Worm (Caenorhabditis elegans): Measurements from ENCODE around the gene C08H9.16.
"Not testable (repeated sequence)": the region's sequence is repeated elsewhere in the genome, so short reads cannot be mapped to it uniquely, and the experiment has no call there.

The C08H9.16 gene

DNA sequence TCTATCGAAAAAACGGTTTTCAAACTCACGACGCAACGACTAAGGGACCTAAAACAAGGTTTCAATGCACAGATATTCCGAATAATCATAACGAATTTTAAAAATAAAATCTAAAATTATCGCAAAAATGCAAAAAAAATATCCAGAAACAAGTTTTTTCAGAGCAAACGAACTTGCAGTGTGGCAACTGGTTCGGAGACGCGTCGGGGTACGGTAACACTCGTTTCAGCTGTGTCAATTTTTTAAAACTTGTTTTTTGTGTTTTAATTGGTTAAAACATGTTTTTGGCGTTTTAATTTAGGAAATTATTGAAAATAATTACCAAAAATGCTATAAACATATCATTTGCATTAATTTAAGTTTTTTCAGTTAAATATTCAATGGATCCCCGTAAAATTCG lies at the start of gene C08H9.16:
Gene C08H9.16 (plus strand): TSS at position 370 of the 400 bp plus-strand sequence.
- TF ChIP-seq klf-2 (GFP tag; conservative IDR thresholded peaks at IDR 0.05), result no peak
- no peak for TF ChIP-seq med-1 (GFP tag; optimal IDR thresholded peaks at IDR 0.05; ENCODE audit: insufficient read depth)
- no peak for TF ChIP-seq ztf-29 (GFP tag; IDR thresholded peaks at IDR 0.05)
- TF ChIP-seq flt-1 (GFP tag; IDR thresholded peaks at IDR 0.05), result no peak

DNA sequence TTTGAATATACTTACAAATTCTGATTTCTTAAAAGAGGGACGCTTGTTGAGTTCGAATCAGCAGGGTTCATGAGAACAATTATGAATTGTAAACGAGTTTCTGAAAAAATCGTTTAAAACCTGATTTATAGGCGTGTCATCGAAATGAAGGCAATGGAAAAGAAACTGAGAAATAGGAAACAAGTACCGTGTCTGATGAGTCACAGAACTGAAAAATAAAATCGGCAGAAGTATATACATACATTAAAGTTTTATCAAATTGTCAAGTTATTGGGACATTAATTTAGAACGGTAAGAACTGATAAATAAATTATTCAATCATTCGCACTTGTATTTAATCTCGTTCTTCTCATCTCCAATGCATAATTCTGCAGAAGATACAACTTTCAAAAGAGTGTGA lies 47.3 kb upstream of the C08H9.16 start, which contains the start of gene chil-9:
Gene chil-9 (minus strand): TSS at position 101 of the 400 bp plus-strand sequence.
- TF ChIP-seq tab-1 (GFP tag; IDR thresholded peaks at IDR 0.05) (no peak), klf-2 (GFP tag; conservative IDR thresholded peaks at IDR 0.05) (no peak), med-1 (GFP tag; optimal IDR thresholded peaks at IDR 0.05; ENCODE audit: insufficient read depth) (no peak), ref-1 (GFP tag; conservative IDR thresholded peaks at IDR 0.05) (no peak), ztf-29 (GFP tag; IDR thresholded peaks at IDR 0.05) (no peak), ztf-23 (GFP tag; IDR thresholded peaks at IDR 0.05) (no peak), flt-1 (GFP tag; IDR thresholded peaks at IDR 0.05) (no peak), T22C8.4 (GFP tag; IDR thresholded peaks at IDR 0.05) (no peak), cog-1 (tag; optimal IDR thresholded peaks at IDR 0.05) (no peak)

DNA sequence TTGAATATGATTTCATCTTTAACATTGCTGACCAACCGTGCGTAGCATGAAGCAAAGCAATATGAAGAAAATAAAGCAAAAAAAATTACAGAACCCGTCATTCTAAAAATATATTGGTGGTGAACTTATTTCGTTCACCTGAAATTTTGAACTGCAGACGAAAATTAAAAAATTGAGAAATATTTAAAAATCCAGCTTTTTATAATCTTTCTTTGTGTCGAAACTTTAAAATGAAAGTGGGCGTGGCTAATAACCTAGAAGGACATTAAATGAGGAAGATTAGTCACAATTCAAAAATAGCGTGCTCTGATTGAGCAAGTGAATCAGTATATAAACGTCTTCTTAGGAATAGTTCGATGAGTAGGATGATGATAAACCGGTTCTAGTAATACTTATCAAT lies 43.1 kb upstream of the C08H9.16 start, which contains the start of gene old-2:
Gene old-2 (minus strand): TSS at position 101 of the 400 bp plus-strand sequence.
- TF ChIP-seq flt-1 (GFP tag; IDR thresholded peaks at IDR 0.05) (no peak), klf-2 (GFP tag; conservative IDR thresholded peaks at IDR 0.05) (no peak), ztf-29 (GFP tag; IDR thresholded peaks at IDR 0.05) (no peak), T22C8.4 (GFP tag; IDR thresholded peaks at IDR 0.05) (no peak), med-1 (GFP tag; optimal IDR thresholded peaks at IDR 0.05; ENCODE audit: insufficient read depth) (no peak), ztf-23 (GFP tag; IDR thresholded peaks at IDR 0.05) (no peak), tab-1 (GFP tag; IDR thresholded peaks at IDR 0.05) (no peak)

DNA sequence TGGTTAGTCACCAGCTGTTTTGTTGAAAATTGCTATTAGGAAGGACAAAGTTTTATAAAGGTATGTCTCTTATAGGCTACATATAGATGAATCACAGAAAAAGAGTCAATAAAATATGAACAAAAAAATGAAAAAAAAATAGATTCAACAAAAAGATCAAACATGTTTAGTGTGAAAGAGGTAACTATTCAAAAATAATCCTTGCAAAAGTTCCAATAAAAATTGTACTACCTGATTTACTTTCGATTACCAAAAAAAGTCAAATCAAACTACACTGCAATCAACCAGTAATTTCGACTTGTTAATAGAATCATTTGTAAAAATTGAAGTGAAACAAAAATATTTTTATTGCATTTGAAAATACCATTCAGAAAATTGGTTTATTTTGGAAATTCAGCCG lies 41.6 kb upstream of the C08H9.16 start, which contains the start of gene ZK938.10:
Gene ZK938.10 (minus strand): TSS at position 101 of the 400 bp plus-strand sequence.
- TF ChIP-seq flt-1 (GFP tag; IDR thresholded peaks at IDR 0.05), result no peak
- no peak for TF ChIP-seq ref-1 (GFP tag; conservative IDR thresholded peaks at IDR 0.05)
- TF ChIP-seq ztf-29 (GFP tag; IDR thresholded peaks at IDR 0.05), result no peak
- TF ChIP-seq tab-1 (GFP tag; IDR thresholded peaks at IDR 0.05), result no peak
- TF ChIP-seq med-1 (GFP tag; optimal IDR thresholded peaks at IDR 0.05; ENCODE audit: insufficient read depth), result no peak
- TF ChIP-seq cog-1 (tag; optimal IDR thresholded peaks at IDR 0.05), result no peak
- TF ChIP-seq T22C8.4 (GFP tag; IDR thresholded peaks at IDR 0.05), result no peak
- no peak for TF ChIP-seq ztf-23 (GFP tag; IDR thresholded peaks at IDR 0.05)
- no peak for TF ChIP-seq klf-2 (GFP tag; conservative IDR thresholded peaks at IDR 0.05)

- TF ChIP-seq ref-1 (GFP tag; conservative IDR thresholded peaks at IDR 0.05), result no peak
- TF ChIP-seq T22C8.4 (GFP tag; IDR thresholded peaks at IDR 0.05), result no peak
- no peak for TF ChIP-seq ztf-29 (GFP tag; IDR thresholded peaks at IDR 0.05)
- no peak for TF ChIP-seq med-1 (GFP tag; optimal IDR thresholded peaks at IDR 0.05; ENCODE audit: insufficient read depth)
- TF ChIP-seq klf-2 (GFP tag; conservative IDR thresholded peaks at IDR 0.05), result no peak
- no peak for TF ChIP-seq tab-1 (GFP tag; IDR thresholded peaks at IDR 0.05)
- TF ChIP-seq ztf-23 (GFP tag; IDR thresholded peaks at IDR 0.05), result no peak
- TF ChIP-seq flt-1 (GFP tag; IDR thresholded peaks at IDR 0.05), result no peak
- TF ChIP-seq cog-1 (tag; optimal IDR thresholded peaks at IDR 0.05), result no peak
Measured at ce11 chrII:9855620-9856019, 37.0 kb upstream of the C08H9.16 start, which contains the start of gene chil-4. TSS of gene chil-4 (minus strand) at chrII:9855720.

ce11 chrII:9857791-9858190 lies 34.8 kb upstream of the C08H9.16 start, which contains the start of gene chil-6:
TSS of gene chil-6 (minus strand) at chrII:9857891.
- TF ChIP-seq cog-1 (tag; optimal IDR thresholded peaks at IDR 0.05), result no peak
- TF ChIP-seq ztf-29 (GFP tag; IDR thresholded peaks at IDR 0.05), result no peak

DNA sequence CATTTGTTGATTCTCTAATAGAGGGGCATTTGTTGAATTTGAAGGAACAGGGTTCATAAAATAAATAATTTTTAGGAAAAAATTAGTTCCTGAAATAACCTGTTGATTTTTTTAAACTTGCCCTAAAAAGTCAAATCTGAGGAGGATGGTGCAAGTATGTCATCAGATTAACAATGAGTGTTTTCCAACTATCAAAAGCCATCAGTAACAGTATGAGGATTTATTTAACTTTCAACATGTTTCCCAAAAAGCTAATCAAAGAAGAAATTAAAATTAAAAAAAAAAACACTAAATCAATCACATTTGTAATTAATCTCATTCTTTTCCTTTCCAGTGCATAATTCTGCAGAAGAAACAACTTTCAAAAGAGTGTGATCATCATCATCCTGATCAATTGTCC lies 33.0 kb upstream of the C08H9.16 start, which contains the start of gene chil-5:
Gene chil-5 (minus strand): TSS at position 101 of the 400 bp plus-strand sequence.
- TF ChIP-seq klf-2 (GFP tag; conservative IDR thresholded peaks at IDR 0.05) (no peak), ztf-23 (GFP tag; IDR thresholded peaks at IDR 0.05) (no peak), T22C8.4 (GFP tag; IDR thresholded peaks at IDR 0.05) (no peak), tab-1 (GFP tag; IDR thresholded peaks at IDR 0.05) (no peak)

ce11 chrII:9861394-9861793 lies 31.2 kb upstream of the C08H9.16 start, which contains the start of gene chil-3:
TSS of gene chil-3 (minus strand) at chrII:9861494.
- no peak for TF ChIP-seq tab-1 (GFP tag; IDR thresholded peaks at IDR 0.05)
- TF ChIP-seq T22C8.4 (GFP tag; IDR thresholded peaks at IDR 0.05), result no peak
- TF ChIP-seq ref-1 (GFP tag; conservative IDR thresholded peaks at IDR 0.05), result no peak
- no peak for TF ChIP-seq ztf-29 (GFP tag; IDR thresholded peaks at IDR 0.05)
- TF ChIP-seq ztf-23 (GFP tag; IDR thresholded peaks at IDR 0.05), result no peak
- TF ChIP-seq cog-1 (tag; optimal IDR thresholded peaks at IDR 0.05), result no peak
- no peak for TF ChIP-seq flt-1 (GFP tag; IDR thresholded peaks at IDR 0.05)
- TF ChIP-seq klf-2 (GFP tag; conservative IDR thresholded peaks at IDR 0.05), result no peak
- TF ChIP-seq med-1 (GFP tag; optimal IDR thresholded peaks at IDR 0.05; ENCODE audit: insufficient read depth), result no peak

DNA sequence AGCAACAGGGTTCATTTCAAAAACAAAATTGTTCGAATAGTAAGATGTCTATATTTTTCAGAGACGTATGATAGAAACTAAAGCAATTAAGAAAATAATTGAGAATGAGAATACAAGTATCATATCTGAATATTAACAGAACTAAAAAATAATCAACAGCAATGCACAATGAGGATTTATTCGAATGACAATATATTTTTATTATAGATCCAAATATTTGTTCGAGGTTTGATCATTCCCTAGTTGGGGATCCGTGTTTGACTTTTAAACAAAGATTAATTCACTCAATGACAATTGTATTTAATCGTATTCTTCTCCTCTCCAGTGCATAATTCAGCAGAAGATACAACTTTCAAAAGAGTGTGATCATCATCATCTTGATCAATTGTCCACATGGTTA lies 30.4 kb upstream of the C08H9.16 start, which contains the start of gene C08H9.18:
Gene C08H9.18 (minus strand): TSS at position 101 of the 400 bp plus-strand sequence.
- TF ChIP-seq ztf-29 (GFP tag; IDR thresholded peaks at IDR 0.05) (no peak), tab-1 (GFP tag; IDR thresholded peaks at IDR 0.05) (no peak), ztf-23 (GFP tag; IDR thresholded peaks at IDR 0.05) (no peak), cog-1 (tag; optimal IDR thresholded peaks at IDR 0.05) (no peak), T22C8.4 (GFP tag; IDR thresholded peaks at IDR 0.05) (no peak), ref-1 (GFP tag; conservative IDR thresholded peaks at IDR 0.05) (no peak), klf-2 (GFP tag; conservative IDR thresholded peaks at IDR 0.05) (no peak), flt-1 (GFP tag; IDR thresholded peaks at IDR 0.05) (no peak), med-1 (GFP tag; optimal IDR thresholded peaks at IDR 0.05; ENCODE audit: insufficient read depth) (no peak)

DNA sequence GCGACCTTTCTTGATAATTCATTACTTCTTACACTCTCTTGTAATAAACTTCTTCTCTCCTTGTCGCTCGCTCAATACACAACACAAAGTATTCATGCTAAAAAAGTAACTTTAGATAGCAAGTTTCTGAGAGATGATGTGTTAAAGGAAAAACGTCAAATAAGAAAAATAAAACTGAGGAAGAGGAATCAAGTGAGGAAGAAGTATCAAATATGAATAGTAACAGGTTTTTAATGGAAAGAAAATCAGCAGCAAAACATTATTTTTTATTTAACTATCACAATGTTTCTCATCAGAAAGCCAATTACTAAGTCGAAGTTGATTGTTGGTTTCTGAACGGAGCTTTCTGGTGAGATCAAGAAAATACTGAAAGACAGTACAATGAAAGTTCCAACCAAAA lies 26.2 kb upstream of the C08H9.16 start, which contains the start of gene chil-1:
Gene chil-1 (minus strand): TSS at position 101 of the 400 bp plus-strand sequence.
- TF ChIP-seq ztf-23 (GFP tag; IDR thresholded peaks at IDR 0.05); ztf-29 (GFP tag; IDR thresholded peaks at IDR 0.05); med-1 (GFP tag; optimal IDR thresholded peaks at IDR 0.05; ENCODE audit: insufficient read depth): not testable (repeated sequence)

Data from whole organism, midembryonic.